Worm (Caenorhabditis elegans) whole organism, midembryonic: ENCODE measurements around the gene lap-1.

Experiments used
- T22C8.4 ChIP-seq: fragments of 200-800 bp; sonication (Bioruptor generic); IDR thresholded peaks from 2 replicates; pipeline ENCODE4 v1.3.6; 2022; ENCODE audit warnings: missing genetic modification characterization, missing compliant biosample characterization
- cog-1 ChIP-seq: sonication (generic microtip); optimal IDR thresholded peaks from 2 replicates; lab custom pipeline; 2016; ENCODE audit warnings: missing genetic modification characterization, missing compliant biosample characterization
- flt-1 ChIP-seq: fragments of 200-800 bp; sonication (Bioruptor generic); IDR thresholded peaks from 2 replicates; pipeline ENCODE4 v1.3.6; 2022; ENCODE audit warnings: missing genetic modification characterization, missing compliant biosample characterization
- klf-2 ChIP-seq: fragments of 200-800 bp; sonication (Bioruptor generic); conservative IDR thresholded peaks from 2 replicates; pipeline ENCODE4 v1.3.6; 2022; ENCODE audit warnings: missing genetic modification reagents, missing genetic modification characterization, missing compliant biosample characterization
- med-1 ChIP-seq: sonication (generic microtip); optimal IDR thresholded peaks from 2 replicates; lab custom pipeline; 2017; ENCODE audit warnings: missing genetic modification characterization, mild to moderate bottlenecking, missing compliant biosample characterization, antibody characterized with exemption, missing genetic modification reagents; ENCODE audit not compliant: insufficient read depth
- ref-1 ChIP-seq: fragments of 200-800 bp; sonication (Bioruptor generic); conservative IDR thresholded peaks from 2 replicates; pipeline ENCODE4 v1.3.6; 2022; ENCODE audit warnings: missing genetic modification reagents, missing genetic modification characterization, missing compliant biosample characterization
- tab-1 ChIP-seq: fragments of 200-800 bp; sonication (Bioruptor generic); IDR thresholded peaks from 2 replicates; pipeline ENCODE4 v1.3.6; 2022; ENCODE audit warnings: missing genetic modification characterization, missing compliant biosample characterization
- ztf-23 ChIP-seq: fragments of 200-800 bp; sonication (Bioruptor generic); IDR thresholded peaks from 2 replicates; pipeline ENCODE4 v1.3.6; 2022; ENCODE audit warnings: missing genetic modification reagents, missing genetic modification characterization, missing compliant biosample characterization
- ztf-29 ChIP-seq: fragments of 200-800 bp; sonication (Bioruptor generic); IDR thresholded peaks from 2 replicates; pipeline ENCODE4 v1.3.6; 2022; ENCODE audit warnings: missing genetic modification reagents, missing genetic modification characterization, missing compliant biosample characterization

Gene lap-1

DNA sequence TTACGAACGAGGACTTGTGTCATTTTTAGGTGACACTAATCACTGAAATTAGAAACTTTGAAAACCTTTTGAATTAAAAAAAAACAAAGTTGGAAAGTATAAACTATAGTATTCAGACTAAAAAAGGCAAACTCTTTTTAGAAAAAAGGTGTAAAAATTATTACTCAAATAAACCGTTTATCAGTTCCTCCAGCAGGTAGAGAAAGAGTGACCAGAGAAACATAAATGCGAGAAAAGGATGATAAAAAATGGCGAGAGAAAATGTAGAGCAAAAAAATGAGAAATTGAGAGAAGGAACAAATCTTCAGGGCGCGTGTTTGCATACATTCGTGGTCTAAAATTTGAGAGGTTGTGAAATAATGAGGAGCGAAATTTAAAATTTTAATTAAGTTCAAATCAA lies at the start of gene lap-1:
TSS of gene lap-1 (minus strand) at position 42 of the 400 bp plus-strand sequence.
- TF ChIP-seq tab-1 (GFP tag; lab: Robert Waterston, UW) (no peak), klf-2 (GFP tag; lab: Robert Waterston, UW) (no peak), med-1 (GFP tag; lab: Kevin White, UChicago) (no peak), cog-1 (tag; lab: Kevin White, UChicago) (no peak), ztf-23 (no peak), ref-1 (GFP tag; lab: Robert Waterston, UW) (no peak), ztf-29 (GFP tag; lab: Robert Waterston, UW) (no peak), flt-1 (GFP tag; lab: Robert Waterston, UW) (no peak), T22C8.4 (GFP tag; lab: Robert Waterston, UW) (no peak)

DNA sequence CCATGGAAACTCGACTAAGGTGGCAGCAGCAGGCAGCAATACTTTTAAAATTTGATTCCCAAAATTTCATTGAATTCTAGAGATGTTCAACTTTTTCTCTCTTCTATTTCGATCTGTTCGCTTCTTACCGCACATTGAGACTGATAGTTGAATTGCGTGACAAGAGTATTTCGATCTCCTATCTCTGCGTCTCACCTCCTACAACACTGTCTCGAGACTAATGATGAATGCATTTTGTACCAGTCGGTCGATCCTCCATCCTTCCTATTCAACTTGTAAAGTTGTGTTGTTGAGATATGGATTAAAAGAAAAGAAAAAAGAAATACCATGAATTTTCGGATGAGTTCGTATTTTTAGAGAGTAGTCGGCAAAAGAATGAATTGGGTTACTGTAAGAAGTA lies 49.5 kb upstream of the lap-1 start:
- TF ChIP-seq T22C8.4 (GFP tag; lab: Robert Waterston, UW), result no peak
- TF ChIP-seq ztf-29 (GFP tag; lab: Robert Waterston, UW), result no peak
- no peak for TF ChIP-seq flt-1 (GFP tag; lab: Robert Waterston, UW)
- no peak for TF ChIP-seq cog-1 (tag; lab: Kevin White, UChicago)
- no peak for TF ChIP-seq klf-2 (GFP tag; lab: Robert Waterston, UW)
- no peak for TF ChIP-seq med-1 (GFP tag; lab: Kevin White, UChicago)
- TF ChIP-seq tab-1 (GFP tag; lab: Robert Waterston, UW), result no peak
- TF ChIP-seq ztf-23, result no peak
- no peak for TF ChIP-seq ref-1 (GFP tag; lab: Robert Waterston, UW)

DNA sequence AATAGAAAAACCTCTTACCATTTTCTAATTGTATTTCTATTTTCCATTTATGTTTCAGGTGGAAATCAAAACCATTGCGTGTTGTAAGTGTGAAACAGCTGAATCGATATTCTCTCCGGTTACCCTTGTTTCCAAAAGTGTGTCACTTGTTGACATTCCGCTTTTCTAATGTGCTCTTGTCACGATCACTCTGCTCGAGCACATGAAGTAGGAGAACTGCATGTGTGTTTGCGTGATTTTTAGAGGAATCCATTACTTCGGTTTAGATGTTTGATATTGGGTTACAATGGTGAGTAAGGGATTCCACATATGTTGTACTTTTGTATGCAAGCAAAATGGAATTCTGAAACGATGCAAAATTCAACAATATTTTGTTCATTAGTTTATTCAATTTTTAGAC lies 48.8 kb upstream of the lap-1 start:
- TF ChIP-seq med-1 (GFP tag; lab: Kevin White, UChicago) (no peak), cog-1 (tag; lab: Kevin White, UChicago) (no peak), ref-1 (GFP tag; lab: Robert Waterston, UW) (no peak), ztf-23 (no peak), T22C8.4 (GFP tag; lab: Robert Waterston, UW) (no peak), tab-1 (GFP tag; lab: Robert Waterston, UW) (no peak), ztf-29 (GFP tag; lab: Robert Waterston, UW) (no peak), klf-2 (GFP tag; lab: Robert Waterston, UW) (no peak), flt-1 (GFP tag; lab: Robert Waterston, UW) (no peak)

DNA sequence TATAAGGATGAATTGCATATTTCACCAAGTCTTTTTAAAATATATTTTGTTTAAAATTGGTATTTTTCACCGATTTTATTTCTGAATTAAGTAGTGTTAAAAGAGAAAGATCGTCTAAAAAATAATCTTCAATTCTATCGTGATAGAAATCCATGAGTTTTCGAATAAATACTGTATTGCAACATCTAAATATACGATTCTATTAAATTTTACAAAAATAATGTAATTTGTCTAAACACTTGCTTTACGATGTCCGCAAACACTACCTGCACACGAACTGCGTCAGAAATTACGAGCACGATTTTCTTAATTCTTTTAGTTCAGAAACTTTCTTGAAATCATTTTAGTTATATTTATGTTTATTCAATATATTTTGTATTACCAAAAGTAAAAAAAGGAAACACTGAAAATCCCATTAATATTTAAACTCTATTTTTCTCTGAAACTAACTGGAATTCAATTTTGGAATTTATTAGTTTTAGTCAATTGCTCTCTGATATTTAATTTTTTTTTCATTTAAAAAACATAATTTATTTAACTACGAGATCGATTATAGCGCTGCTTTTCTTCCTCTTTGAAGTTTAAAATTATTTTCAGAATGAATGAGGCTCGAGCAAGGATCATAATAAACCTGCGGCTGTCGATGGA lies 47.6 kb upstream of the lap-1 start, which contains the start of gene mrpl-32:
TSS of gene mrpl-32 (plus strand) at position 598 of the 648 bp plus-strand sequence.
- no peak for TF ChIP-seq ztf-29 (GFP tag; lab: Robert Waterston, UW)
- no peak for TF ChIP-seq cog-1 (tag; lab: Kevin White, UChicago)
- TF ChIP-seq flt-1 (GFP tag; lab: Robert Waterston, UW), result no peak
- no peak for TF ChIP-seq ztf-23
- no peak for TF ChIP-seq klf-2 (GFP tag; lab: Robert Waterston, UW)
- no peak for TF ChIP-seq T22C8.4 (GFP tag; lab: Robert Waterston, UW)

DNA sequence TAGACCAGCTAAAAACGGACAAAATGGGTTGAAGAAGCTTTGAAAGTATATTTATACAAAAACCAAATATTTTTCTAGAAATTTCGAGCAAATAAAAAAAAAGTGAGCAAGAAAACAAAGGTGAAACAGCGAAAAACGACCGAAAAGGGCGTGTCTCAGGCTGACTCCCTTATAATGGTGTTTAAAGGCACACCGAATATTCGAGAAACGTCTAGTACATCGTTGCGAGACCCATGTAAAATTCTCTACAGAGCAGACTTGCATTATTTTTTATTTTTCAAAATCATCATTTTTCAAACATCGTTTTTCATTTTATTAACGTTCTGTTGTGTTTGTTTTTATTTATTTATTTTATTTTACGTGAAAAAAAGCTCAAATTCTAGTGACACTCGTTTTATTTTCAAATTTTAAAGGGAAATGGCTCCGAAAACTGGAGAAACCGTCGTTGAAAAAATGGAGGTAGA lies 45.2 kb upstream of the lap-1 start, which contains the start of gene rpn-3:
TSS of gene rpn-3 (plus strand) at position 414 of the 464 bp plus-strand sequence.
- TF ChIP-seq cog-1 (tag; lab: Kevin White, UChicago), result peak; percentile 90
- TF ChIP-seq T22C8.4 (GFP tag; lab: Robert Waterston, UW), result no peak
- TF ChIP-seq flt-1 (GFP tag; lab: Robert Waterston, UW), result peak; percentile 79
- TF ChIP-seq ztf-23, result peak; percentile 78

DNA sequence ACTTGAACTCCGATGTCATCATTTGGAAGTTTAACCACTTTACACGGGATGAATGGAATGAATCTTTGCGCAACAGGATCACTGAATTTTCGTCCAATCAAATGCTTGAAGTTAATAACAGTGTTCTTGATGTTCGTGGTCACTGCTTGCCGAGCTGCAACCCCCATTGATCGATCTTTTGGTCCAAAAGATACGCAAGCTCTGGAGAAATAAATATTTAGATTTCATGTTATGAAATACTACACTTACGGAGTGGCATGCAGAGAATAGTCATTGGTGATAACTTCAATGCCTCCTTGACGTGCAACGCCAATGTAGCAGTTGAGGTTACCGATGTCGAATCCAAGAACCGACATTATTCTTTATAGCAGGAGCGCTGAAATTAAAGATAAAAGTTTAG lies 44.8 kb upstream of the lap-1 start, which contains the start of gene hsp-110:
TSS of gene hsp-110 (minus strand) at position 376 of the 400 bp plus-strand sequence.
- TF ChIP-seq ref-1 (GFP tag; lab: Robert Waterston, UW) (no peak), T22C8.4 (GFP tag; lab: Robert Waterston, UW) (no peak), ztf-29 (GFP tag; lab: Robert Waterston, UW) (no peak), klf-2 (GFP tag; lab: Robert Waterston, UW) (no peak), flt-1 (GFP tag; lab: Robert Waterston, UW) (no peak), ztf-23 (no peak), cog-1 (tag; lab: Kevin White, UChicago) (no peak), tab-1 (GFP tag; lab: Robert Waterston, UW) (no peak), med-1 (GFP tag; lab: Kevin White, UChicago) (no peak)

DNA sequence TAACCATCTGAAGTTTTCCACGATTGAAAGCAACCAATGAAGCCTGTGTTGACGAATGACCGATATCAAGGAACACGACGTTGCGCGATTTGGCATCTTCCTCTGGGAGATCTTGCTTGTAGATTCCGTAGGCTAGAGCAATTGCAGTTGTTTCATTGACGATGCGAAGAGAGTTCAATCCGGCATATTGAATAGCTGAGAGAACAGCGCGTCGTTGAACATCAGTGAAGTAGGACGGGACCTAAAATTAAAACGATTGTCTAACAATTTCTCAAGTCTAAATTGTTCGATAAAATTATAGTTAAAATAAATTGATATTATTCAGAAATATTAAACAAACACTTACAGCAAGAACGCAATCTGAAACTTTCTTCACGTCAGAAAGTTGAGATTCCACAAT lies 44.3 kb upstream of the lap-1 start:
- TF ChIP-seq med-1 (GFP tag; lab: Kevin White, UChicago) (no peak), ztf-23 (no peak), cog-1 (tag; lab: Kevin White, UChicago) (no peak), klf-2 (GFP tag; lab: Robert Waterston, UW) (no peak), T22C8.4 (GFP tag; lab: Robert Waterston, UW) (no peak), flt-1 (GFP tag; lab: Robert Waterston, UW) (no peak), ref-1 (GFP tag; lab: Robert Waterston, UW) (no peak), tab-1 (GFP tag; lab: Robert Waterston, UW) (no peak), ztf-29 (GFP tag; lab: Robert Waterston, UW) (no peak)

DNA sequence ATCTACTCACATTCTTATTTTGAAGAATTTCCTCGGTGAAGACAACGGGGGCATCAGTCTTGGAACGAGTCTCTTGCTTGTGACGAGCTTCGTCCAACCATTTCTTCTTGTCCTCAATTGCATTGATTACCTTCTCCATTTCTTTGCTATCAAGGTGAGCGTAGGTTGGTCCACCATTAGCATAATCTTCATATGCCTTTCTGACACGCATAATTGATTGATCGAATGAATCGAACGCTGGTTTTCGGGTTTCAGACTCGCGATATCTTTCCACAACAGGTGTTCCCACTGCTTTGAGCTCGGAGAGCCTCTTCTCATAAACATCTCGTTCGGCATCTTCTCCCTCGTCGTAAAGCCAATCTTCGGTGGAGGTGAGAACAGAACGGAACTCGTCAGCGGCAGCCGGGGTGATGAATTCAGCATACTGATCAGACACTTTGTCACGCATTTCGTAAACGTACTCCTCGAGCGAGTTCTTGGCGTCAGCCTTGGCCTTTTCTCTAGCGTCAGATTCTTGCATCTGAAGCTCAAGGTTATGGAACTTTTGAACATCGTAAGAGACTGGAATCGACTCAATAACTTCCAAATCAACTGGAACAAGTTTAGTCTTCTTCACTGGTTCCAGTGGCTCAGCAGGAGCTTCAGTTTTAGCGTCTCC lies 42.8 kb upstream of the lap-1 start:
- TF ChIP-seq ztf-23, result no peak
- TF ChIP-seq ref-1 (GFP tag; lab: Robert Waterston, UW), result no peak
- TF ChIP-seq tab-1 (GFP tag; lab: Robert Waterston, UW), result no peak
- TF ChIP-seq ztf-29 (GFP tag; lab: Robert Waterston, UW), result no peak
- TF ChIP-seq flt-1 (GFP tag; lab: Robert Waterston, UW), result no peak
- no peak for TF ChIP-seq med-1 (GFP tag; lab: Kevin White, UChicago)
